Worm (Caenorhabditis elegans) whole organism, young adult: ENCODE measurements around the gene Y50D4A.1.

Source experiments
- B0261.1 ChIP-seq: sonication (generic microtip); optimal IDR thresholded peaks from 2 replicates; lab custom pipeline; 2016; ENCODE audit warnings: mild to moderate bottlenecking, missing genetic modification characterization, moderate library complexity, missing compliant biosample characterization
- D2030.7 ChIP-seq: fragments of 200-800 bp; sonication (Bioruptor generic); IDR thresholded peaks from 2 replicates; pipeline ENCODE4 v1.3.6; 2022; ENCODE audit warnings: missing genetic modification reagents, missing genetic modification characterization, missing compliant biosample characterization
- F10E7.11 ChIP-seq: sonication (generic microtip); optimal IDR thresholded peaks from 2 replicates; lab custom pipeline; 2017; ENCODE audit warnings: mild to moderate bottlenecking, missing genetic modification characterization, moderate library complexity, missing compliant biosample characterization
- F33H1.4 ChIP-seq: fragments of 200-800 bp; sonication (Bioruptor generic); IDR thresholded peaks from 2 replicates; pipeline ENCODE4 v1.3.6; 2022; ENCODE audit warnings: missing genetic modification reagents, missing genetic modification characterization, missing compliant biosample characterization
- F39B2.1 ChIP-seq: fragments of 200-800 bp; sonication (Bioruptor generic); IDR thresholded peaks from 2 replicates; pipeline ENCODE4 v1.3.6; 2022; ENCODE audit warnings: missing genetic modification reagents, missing genetic modification characterization, missing compliant biosample characterization
- F49E8.2 ChIP-seq: sonication (generic microtip); optimal IDR thresholded peaks from 3 replicates; lab custom pipeline; 2017; ENCODE audit warnings: missing genetic modification characterization, mild to moderate bottlenecking, missing compliant biosample characterization, antibody characterized with exemption, moderate library complexity; ENCODE audit not compliant: insufficient read depth
- F52B5.7 ChIP-seq: sonication (generic microtip); optimal IDR thresholded peaks from 2 replicates; lab custom pipeline; 2016; ENCODE audit warnings: mild to moderate bottlenecking, missing genetic modification characterization, missing compliant biosample characterization
- K11D2.4 ChIP-seq: fragments of 200-800 bp; sonication (Bioruptor generic); IDR thresholded peaks from 2 replicates; pipeline ENCODE4 v1.3.6; 2022; ENCODE audit warnings: missing genetic modification reagents, missing genetic modification characterization, missing compliant biosample characterization
- T26A5.8 ChIP-seq: sonication (generic microtip); optimal IDR thresholded peaks from 2 replicates; lab custom pipeline; 2016; ENCODE audit warnings: missing genetic modification characterization, missing compliant biosample characterization
- Y53F4B.3 ChIP-seq: fragments of 200-800 bp; sonication (Bioruptor generic); IDR thresholded peaks from 2 replicates; pipeline ENCODE4 v1.3.6; 2022; ENCODE audit warnings: missing genetic modification reagents, missing genetic modification characterization, missing compliant biosample characterization
- Y53G8AR.9 ChIP-seq: fragments of 200-800 bp; sonication (Bioruptor generic); conservative IDR thresholded peaks from 2 replicates; pipeline ENCODE4 v1.3.6; 2022; ENCODE audit warnings: missing genetic modification reagents, missing genetic modification characterization, missing compliant biosample characterization
- Y95B8A.8 ChIP-seq: fragments of 200-800 bp; sonication (Bioruptor generic); IDR thresholded peaks from 2 replicates; pipeline ENCODE4 v1.3.6; 2022; ENCODE audit warnings: missing genetic modification reagents, missing genetic modification characterization, missing compliant biosample characterization
- ZK185.1 ChIP-seq: sonication (generic microtip); optimal IDR thresholded peaks from 2 replicates; lab custom pipeline; 2016; ENCODE audit warnings: mild to moderate bottlenecking, missing genetic modification characterization, missing compliant biosample characterization; ENCODE audit not compliant: poor library complexity, severe bottlenecking
- akir-1 ChIP-seq: fragments of 200-800 bp; sonication (Bioruptor generic); optimal IDR thresholded peaks from 2 replicates; lab custom pipeline; 2018; ENCODE audit warnings: mild to moderate bottlenecking, missing genetic modification characterization, moderate library complexity, missing compliant biosample characterization
- aptf-3 ChIP-seq: fragments of 200-800 bp; sonication (Bioruptor generic); IDR thresholded peaks from 2 replicates; pipeline ENCODE4 v1.3.6; 2022; ENCODE audit warnings: missing genetic modification characterization, missing compliant biosample characterization
- attf-6 ChIP-seq: fragments of 200-800 bp; sonication (Bioruptor generic); IDR thresholded peaks from 2 replicates; pipeline ENCODE4 v1.3.6; 2022; ENCODE audit warnings: missing genetic modification reagents, missing genetic modification characterization, missing compliant biosample characterization
- bed-2 ChIP-seq: fragments of 200-800 bp; sonication (Bioruptor generic); IDR thresholded peaks from 2 replicates; pipeline ENCODE4 v1.3.6; 2022; ENCODE audit warnings: missing genetic modification reagents, missing genetic modification characterization, missing compliant biosample characterization
- ceh-100 ChIP-seq: fragments of 200-800 bp; sonication (Bioruptor generic); IDR thresholded peaks from 2 replicates; pipeline ENCODE4 v1.3.6; 2022; ENCODE audit warnings: missing genetic modification reagents, missing genetic modification characterization, missing compliant biosample characterization
- ceh-40 ChIP-seq: fragments of 200-800 bp; sonication (Bioruptor generic); IDR thresholded peaks from 2 replicates; pipeline ENCODE4 v1.3.6; 2022; ENCODE audit warnings: missing genetic modification characterization, missing compliant biosample characterization
- ceh-91 ChIP-seq: fragments of 200-800 bp; sonication (Bioruptor generic); IDR thresholded peaks from 2 replicates; pipeline ENCODE4 v1.3.6; 2022; ENCODE audit warnings: missing genetic modification reagents, missing genetic modification characterization, missing compliant biosample characterization
- dox-1 ChIP-seq: fragments of 200-800 bp; sonication (Bioruptor generic); IDR thresholded peaks from 2 replicates; pipeline ENCODE4 v1.3.6; 2022; ENCODE audit warnings: missing genetic modification reagents, missing genetic modification characterization, missing compliant biosample characterization
- egl-18 ChIP-seq: fragments of 200-800 bp; sonication (Bioruptor generic); IDR thresholded peaks from 2 replicates; pipeline ENCODE4 v1.3.6; 2022; ENCODE audit warnings: missing genetic modification reagents, missing genetic modification characterization, missing compliant biosample characterization
- fkh-3 ChIP-seq: sonication (generic microtip); optimal IDR thresholded peaks from 2 replicates; lab custom pipeline; 2016; ENCODE audit warnings: mild to moderate bottlenecking, missing genetic modification characterization, missing compliant biosample characterization
- him-1 ChIP-seq: sonication (generic microtip); optimal IDR thresholded peaks from 2 replicates; lab custom pipeline; 2016; ENCODE audit warnings: missing genotype, missing genetic modification reagents, missing genetic modification characterization, missing compliant biosample characterization
- hmg-20 ChIP-seq: fragments of 200-800 bp; sonication (Bioruptor generic); IDR thresholded peaks from 2 replicates; pipeline ENCODE4 v1.3.6; 2022; ENCODE audit warnings: missing genetic modification reagents, missing genetic modification characterization, missing compliant biosample characterization
- hrde-1 ChIP-seq: sonication (generic microtip); optimal IDR thresholded peaks from 2 replicates; lab custom pipeline; 2016; ENCODE audit warnings: missing genetic modification characterization, mild to moderate bottlenecking, missing compliant biosample characterization, moderate library complexity, missing genotype, missing genetic modification reagents, borderline replicate concordance
- hsf-1 ChIP-seq: fragments of 200-800 bp; sonication (Bioruptor generic); IDR thresholded peaks from 2 replicates; pipeline ENCODE4 v1.3.6; 2022; ENCODE audit warnings: missing genetic modification reagents, missing genetic modification characterization, missing compliant biosample characterization
- let-526 ChIP-seq: fragments of 200-800 bp; sonication (Bioruptor generic); IDR thresholded peaks from 2 replicates; pipeline ENCODE4 v1.3.6; 2022; ENCODE audit warnings: missing genetic modification reagents, missing genetic modification characterization, missing compliant biosample characterization
- lin-26 ChIP-seq: fragments of 200-800 bp; sonication (Bioruptor generic); IDR thresholded peaks from 2 replicates; pipeline ENCODE4 v1.3.6; 2022; ENCODE audit warnings: missing genetic modification reagents, missing genetic modification characterization, missing compliant biosample characterization
- lin-54 ChIP-seq: fragments of 200-800 bp; sonication (Bioruptor generic); optimal IDR thresholded peaks from 2 replicates; lab custom pipeline; 2018; ENCODE audit warnings: mild to moderate bottlenecking, missing genetic modification characterization, missing compliant biosample characterization
- mcd-1 ChIP-seq: fragments of 200-800 bp; sonication (Bioruptor generic); IDR thresholded peaks from 2 replicates; pipeline ENCODE4 v1.3.6; 2022; ENCODE audit warnings: missing genetic modification reagents, missing genetic modification characterization, missing compliant biosample characterization
- nfyb-1 ChIP-seq: fragments of 200-800 bp; sonication (Bioruptor generic); IDR thresholded peaks from 2 replicates; pipeline ENCODE4 v1.3.6; 2022; ENCODE audit warnings: missing genetic modification reagents, missing genetic modification characterization, missing compliant biosample characterization
- nhr-80 ChIP-seq: sonication (generic microtip); optimal IDR thresholded peaks from 2 replicates; lab custom pipeline; 2016; ENCODE audit warnings: missing genetic modification characterization, missing compliant biosample characterization
- nhr-90 ChIP-seq: sonication (generic microtip); optimal IDR thresholded peaks from 2 replicates; lab custom pipeline; 2016; ENCODE audit warnings: missing genotype, mild to moderate bottlenecking, missing genetic modification characterization, missing compliant biosample characterization
- rec-8 ChIP-seq, 2 experiments: sonication (generic microtip); optimal IDR thresholded peaks; 2 replicates each; lab custom pipeline; 2016; ENCODE audit warnings: mild to moderate bottlenecking in 2 of 2, missing genetic modification characterization in 2 of 2, missing genetic modification reagents in 2 of 2, missing genotype in 2 of 2, missing biosample characterization in 1 of 2, missing compliant biosample characterization in 1 of 2, moderate library complexity in 1 of 2
- sea-2 ChIP-seq: fragments of 200-800 bp; sonication (Bioruptor generic); IDR thresholded peaks from 2 replicates; pipeline ENCODE4 v1.3.6; 2022; ENCODE audit warnings: missing genetic modification characterization, missing compliant biosample characterization
- snpc-1.1 ChIP-seq: sonication (generic microtip); optimal IDR thresholded peaks from 2 replicates; lab custom pipeline; 2017; ENCODE audit warnings: missing genetic modification characterization, mild to moderate bottlenecking, missing compliant biosample characterization, antibody characterized with exemption, moderate library complexity, missing genotype, missing genetic modification reagents; ENCODE audit not compliant: insufficient read depth
- snpc-1.3 ChIP-seq: sonication (generic microtip); optimal IDR thresholded peaks from 2 replicates; lab custom pipeline; 2017; ENCODE audit warnings: missing genetic modification characterization, mild to moderate bottlenecking, missing compliant biosample characterization, antibody characterized with exemption, moderate library complexity, missing genotype, missing genetic modification reagents; ENCODE audit not compliant: insufficient read depth
- snpc-4 ChIP-seq, 5 experiments: fragments of 150-350 bp in 1 of 5; sonication (generic microtip) in 4 of 5; optimal IDR thresholded peaks; 2 replicates each; lab custom pipeline; 2014 to 2018; ENCODE audit warnings: missing genetic modification characterization in 5 of 5, missing biosample characterization in 3 of 5, antibody characterized with exemption in 2 of 5, mild to moderate bottlenecking in 2 of 5, missing compliant biosample characterization in 2 of 5, missing genotype in 2 of 5, moderate library complexity in 2 of 5, missing genetic modification reagents in 1 of 5
- somi-1 ChIP-seq: fragments of 200-800 bp; sonication (Bioruptor generic); optimal IDR thresholded peaks from 2 replicates; lab custom pipeline; 2018; ENCODE audit warnings: mild to moderate bottlenecking, missing genetic modification characterization, missing compliant biosample characterization
- tbp1 ChIP-seq: fragments of 200-800 bp; sonication (Bioruptor generic); optimal IDR thresholded peaks from 2 replicates; lab custom pipeline; 2018; ENCODE audit warnings: mild to moderate bottlenecking, missing genetic modification characterization, missing compliant biosample characterization
- unc-130 ChIP-seq: sonication (generic microtip); optimal IDR thresholded peaks from 2 replicates; lab custom pipeline; 2016; ENCODE audit warnings: missing genetic modification reagents, missing genetic modification characterization, missing compliant biosample characterization
- unc-62 ChIP-seq: fragments of 150-350 bp; optimal IDR thresholded peaks from 2 replicates; lab custom pipeline; 2014; ENCODE audit warnings: missing biosample characterization, missing genetic modification reagents, missing genetic modification characterization
- zim-3 ChIP-seq: sonication (generic microtip); optimal IDR thresholded peaks from 2 replicates; lab custom pipeline; 2017; ENCODE audit warnings: mild to moderate bottlenecking, missing genetic modification characterization, moderate library complexity, missing compliant biosample characterization
- ztf-22 ChIP-seq: fragments of 200-800 bp; sonication (Bioruptor generic); optimal IDR thresholded peaks from 2 replicates; lab custom pipeline; 2018; ENCODE audit warnings: mild to moderate bottlenecking, missing genetic modification characterization, moderate library complexity, missing compliant biosample characterization
- ztf-25 ChIP-seq: fragments of 200-800 bp; sonication (Bioruptor generic); IDR thresholded peaks from 2 replicates; pipeline ENCODE4 v1.3.6; 2022; ENCODE audit warnings: missing genetic modification reagents, missing genetic modification characterization, missing compliant biosample characterization
- ztf-26 ChIP-seq: sonication (generic microtip); optimal IDR thresholded peaks from 2 replicates; lab custom pipeline; 2017; ENCODE audit warnings: missing genetic modification characterization, missing compliant biosample characterization
- ztf-28 ChIP-seq: fragments of 200-800 bp; sonication (Bioruptor generic); IDR thresholded peaks from 2 replicates; pipeline ENCODE4 v1.3.6; 2022; ENCODE audit warnings: missing genetic modification reagents, missing genetic modification characterization, missing compliant biosample characterization

Gene Y50D4A.1

ce11 chrV:1195995-1196394 is 11.7 kb upstream of the Y50D4A.1 start, which contains the start of the genes wrb-1 and Y50D4A.4 (continued):
- no peak for TF ChIP-seq aptf-3 (GFP tag; lab: Robert Waterston, UW)
- TF ChIP-seq zim-3 (tag; lab: Kevin White, UChicago) = no peak
- no peak for TF ChIP-seq F52B5.7 (tag; lab: Kevin White, UChicago)
- no peak for TF ChIP-seq nhr-90 (tag; lab: Kevin White, UChicago)
- TF ChIP-seq hmg-20 (GFP tag; lab: Robert Waterston, UW) = no peak
- no peak for TF ChIP-seq unc-62 (GFP tag; lab: Kevin White, UChicago)
- no peak for TF ChIP-seq bed-2 (GFP tag; lab: Robert Waterston, UW)
- no peak for TF ChIP-seq Y53F4B.3 (GFP tag; lab: Robert Waterston, UW)
- TF ChIP-seq lin-26 = no peak
- TF ChIP-seq ztf-25 (GFP tag; lab: Robert Waterston, UW) = no peak
- TF ChIP-seq D2030.7 (GFP tag; lab: Robert Waterston, UW) = no peak
- TF ChIP-seq ztf-28 = no peak
- no peak for TF ChIP-seq unc-130 (GFP tag; lab: Kevin White, UChicago)
- no peak for TF ChIP-seq T26A5.8 (tag; lab: Kevin White, UChicago)
- no peak for TF ChIP-seq rec-8 (tag; optimal IDR thresholded peaks at IDR 0.05; lab: Kevin White, UChicago)
- no peak for TF ChIP-seq F49E8.2
- no peak for TF ChIP-seq somi-1
- no peak for TF ChIP-seq ceh-91 (GFP tag; lab: Robert Waterston, UW)
- TF ChIP-seq attf-6 (GFP tag; lab: Robert Waterston, UW) = no peak
- no peak for TF ChIP-seq hsf-1
- no peak for TF ChIP-seq hrde-1 (tag; lab: Kevin White, UChicago)
- no peak for TF ChIP-seq ZK185.1 (tag; lab: Kevin White, UChicago)
- TF ChIP-seq K11D2.4 (GFP tag; lab: Robert Waterston, UW) = no peak
- peak; percentile 57 for TF ChIP-seq mcd-1 (GFP tag; lab: Robert Waterston, UW)
- no peak for TF ChIP-seq akir-1 (GFP tag; lab: Kevin White, UChicago)
- TF ChIP-seq fkh-3 (tag; lab: Kevin White, UChicago) = no peak
- TF ChIP-seq ztf-22 (GFP tag; lab: Kevin White, UChicago) = no peak
- TF ChIP-seq Y95B8A.8 (GFP tag; lab: Robert Waterston, UW) = no peak
- TF ChIP-seq snpc-4 (GFP tag; optimal IDR thresholded peaks at IDR 0.05; lab: Kevin White, UChicago) = no peak
- TF ChIP-seq snpc-4 (tag; optimal IDR thresholded peaks at IDR 0.05; lab: Kevin White, UChicago) = peak in 1 of 4 experiments; percentile 64
- TF ChIP-seq nhr-80 (tag; lab: Kevin White, UChicago) = no peak
- TF ChIP-seq ztf-26 (tag; lab: Kevin White, UChicago) = no peak
- no peak for TF ChIP-seq F33H1.4 (GFP tag; lab: Robert Waterston, UW)
- TF ChIP-seq B0261.1 (tag; lab: Kevin White, UChicago) = no peak
- no peak for TF ChIP-seq Y53G8AR.9 (GFP tag; lab: Robert Waterston, UW)
- no peak for TF ChIP-seq egl-18 (GFP tag; lab: Robert Waterston, UW)
- no peak for TF ChIP-seq sea-2 (GFP tag; lab: Robert Waterston, UW)
- TF ChIP-seq F39B2.1 (GFP tag; lab: Robert Waterston, UW) = no peak
- TF ChIP-seq lin-54 (GFP tag; lab: Kevin White, UChicago) = peak; percentile 38
- TF ChIP-seq nfyb-1 (GFP tag; lab: Robert Waterston, UW) = no peak
- no peak for TF ChIP-seq let-526
- TF ChIP-seq F10E7.11 (tag; lab: Kevin White, UChicago) = no peak
- no peak for TF ChIP-seq dox-1 (GFP tag; lab: Robert Waterston, UW)
- peak; percentile 74 for TF ChIP-seq ceh-100 (GFP tag; lab: Robert Waterston, UW)
- no peak for TF ChIP-seq snpc-1.1 (tag; lab: Kevin White, UChicago)
- no peak for TF ChIP-seq snpc-1.3
- no peak for TF ChIP-seq ceh-40 (GFP tag; lab: Robert Waterston, UW)
- no peak for TF ChIP-seq tbp1 (GFP tag; lab: Kevin White, UChicago)
- TF ChIP-seq him-1 (tag; lab: Kevin White, UChicago) = no peak
